Fruit fly (Drosophila melanogaster) whole organism, pupa: Measurements from ENCODE around the gene Aplip1.

Source experiments
- CG10348 ChIP-seq: fragments of 200-800 bp; sonication (Bioruptor generic); IDR thresholded peaks from 2 replicates; pipeline ENCODE4 v1.3.6; 2022; ENCODE audit warnings: missing biosample characterization, missing genetic modification characterization
- CG12605 ChIP-seq: fragments of 200-800 bp; sonication (Bioruptor generic); IDR thresholded peaks from 2 replicates; pipeline ENCODE4 v1.3.6; 2022; ENCODE audit warnings: missing biosample characterization, missing genetic modification characterization
- CG15710 ChIP-seq: fragments of 200-800 bp; sonication (Bioruptor generic); optimal IDR thresholded peaks from 2 replicates; lab custom pipeline; 2018; ENCODE audit warnings: missing biosample characterization, mild to moderate bottlenecking, missing genetic modification characterization, moderate library complexity
- CG32121 ChIP-seq: fragments of 200-800 bp; sonication (Bioruptor generic); IDR thresholded peaks from 2 replicates; pipeline ENCODE4 v1.3.6; 2022; ENCODE audit warnings: missing biosample characterization, missing genetic modification characterization
- CG8301 ChIP-seq: fragments of 200-800 bp; sonication (Bioruptor generic); optimal IDR thresholded peaks from 2 replicates; lab custom pipeline; 2018; ENCODE audit warnings: missing biosample characterization, mild to moderate bottlenecking, missing genetic modification characterization
- CG9948 ChIP-seq: fragments of 200-800 bp; sonication (Bioruptor generic); optimal IDR thresholded peaks from 2 replicates; lab custom pipeline; 2018; ENCODE audit warnings: missing biosample characterization, mild to moderate bottlenecking, missing genetic modification characterization, moderate library complexity
- D1 ChIP-seq: fragments of 200-800 bp; sonication (Bioruptor generic); optimal IDR thresholded peaks from 2 replicates; lab custom pipeline; 2018; ENCODE audit warnings: missing biosample characterization, mild to moderate bottlenecking, missing genetic modification characterization, moderate library complexity
- EcR ChIP-seq: fragments of 200-800 bp; sonication (Bioruptor generic); optimal IDR thresholded peaks from 3 replicates; lab custom pipeline; 2019; ENCODE audit warnings: missing biosample characterization, missing genetic modification characterization, mild to moderate bottlenecking, moderate library complexity, missing genetic modification reagents
- Pif1A ChIP-seq: fragments of 200-800 bp; sonication (Bioruptor generic); optimal IDR thresholded peaks from 3 replicates; lab custom pipeline; 2016; ENCODE audit warnings: missing biosample characterization, missing genetic modification characterization
- Pif1B ChIP-seq: fragments of 200-800 bp; sonication (Bioruptor generic); optimal IDR thresholded peaks from 3 replicates; lab custom pipeline; 2016; ENCODE audit warnings: missing biosample characterization, missing genetic modification characterization
- Snoo ChIP-seq: fragments of 200-800 bp; sonication (Bioruptor generic); optimal IDR thresholded peaks from 3 replicates; lab custom pipeline; 2017; ENCODE audit warnings: missing biosample characterization, mild to moderate bottlenecking, missing genetic modification characterization, inconsistent platforms
- fd96Ca ChIP-seq: fragments of 200-800 bp; sonication (Bioruptor generic); IDR thresholded peaks from 3 replicates; pipeline ENCODE4 v1.3.6; 2022; ENCODE audit warnings: missing biosample characterization, missing genetic modification characterization
- gl ChIP-seq: fragments of 200-800 bp; sonication (Bioruptor generic); optimal IDR thresholded peaks from 2 replicates; lab custom pipeline; 2018; ENCODE audit warnings: missing biosample characterization, mild to moderate bottlenecking, missing genetic modification characterization

dm6 chr3L:1218596-1218995 lies 22.5 kb downstream of the Aplip1 start, which contains the start of gene LysP:
- TF ChIP-seq CG12605 (GFP tag; lab: Robert Waterston, UW) (no peak), EcR (GFP tag; lab: Kevin White, UChicago) (no peak), CG32121 (no peak), Pif1A (GFP tag; lab: Kevin White, UChicago) (no peak), Pif1B (GFP tag; lab: Kevin White, UChicago) (no peak), Snoo (tag; lab: Kevin White, UChicago) (no peak), CG15710 (tag; lab: Kevin White, UChicago) (no peak), fd96Ca (GFP tag; lab: Robert Waterston, UW) (no peak), CG10348 (GFP tag; lab: Robert Waterston, UW) (no peak), CG9948 (tag; lab: Kevin White, UChicago) (no peak), CG8301 (tag; lab: Kevin White, UChicago) (no peak), gl (no peak), D1 (tag; lab: Kevin White, UChicago) (no peak)
